Worm (Caenorhabditis elegans) whole organism, young adult: ENCODE data around the gene F08G2.7.

Source experiments
- C17E4.6 ChIP-seq: fragments of 200-800 bp; sonication (Bioruptor generic); IDR thresholded peaks from 2 replicates; pipeline ENCODE4 v1.3.6; 2022; ENCODE audit warnings: missing genetic modification reagents, missing genetic modification characterization, missing compliant biosample characterization
- K11D2.4 ChIP-seq: fragments of 200-800 bp; sonication (Bioruptor generic); IDR thresholded peaks from 2 replicates; pipeline ENCODE4 v1.3.6; 2022; ENCODE audit warnings: missing genetic modification reagents, missing genetic modification characterization, missing compliant biosample characterization
- Y79H2A.3 ChIP-seq: fragments of 200-800 bp; sonication (Bioruptor generic); conservative IDR thresholded peaks from 2 replicates; pipeline ENCODE4 v1.3.6; 2022; ENCODE audit warnings: missing genetic modification reagents, missing genetic modification characterization, missing compliant biosample characterization
- Y95B8A.8 ChIP-seq: fragments of 200-800 bp; sonication (Bioruptor generic); IDR thresholded peaks from 2 replicates; pipeline ENCODE4 v1.3.6; 2022; ENCODE audit warnings: missing genetic modification reagents, missing genetic modification characterization, missing compliant biosample characterization
- attf-5 ChIP-seq: fragments of 200-800 bp; sonication (Bioruptor generic); optimal IDR thresholded peaks from 2 replicates; lab custom pipeline; 2018; ENCODE audit warnings: mild to moderate bottlenecking, missing genetic modification characterization, missing compliant biosample characterization
- ceh-79 ChIP-seq: sonication (generic microtip); optimal IDR thresholded peaks from 2 replicates; lab custom pipeline; 2017; ENCODE audit warnings: mild to moderate bottlenecking, missing genetic modification characterization, missing compliant biosample characterization
- die-1 ChIP-seq: sonication (generic microtip); optimal IDR thresholded peaks from 2 replicates; lab custom pipeline; 2016; ENCODE audit warnings: missing genotype, mild to moderate bottlenecking, missing genetic modification characterization, missing compliant biosample characterization
- dpff-1 ChIP-seq: sonication (generic microtip); optimal IDR thresholded peaks from 2 replicates; lab custom pipeline; 2017; ENCODE audit warnings: mild to moderate bottlenecking, missing genetic modification characterization, missing compliant biosample characterization
- lag-1 ChIP-seq: fragments of 200-800 bp; sonication (Bioruptor generic); IDR thresholded peaks from 2 replicates; pipeline ENCODE4 v1.3.6; 2022; ENCODE audit warnings: missing genetic modification reagents, missing genetic modification characterization, missing compliant biosample characterization
- lin-35 ChIP-seq, 3 experiments: fragments of 150-350 bp in 2 of 3; sonication (generic microtip) in 1 of 3; optimal IDR thresholded peaks; 2 replicates each; lab custom pipeline; 2014 to 2018; ENCODE audit warnings: missing biosample characterization in 3 of 3, missing genetic modification characterization in 3 of 3, missing genetic modification reagents in 3 of 3
- madf-3 ChIP-seq: fragments of 200-800 bp; sonication (Bioruptor generic); IDR thresholded peaks from 2 replicates; pipeline ENCODE4 v1.3.6; 2022; ENCODE audit warnings: missing genetic modification reagents, missing genetic modification characterization, missing compliant biosample characterization
- mel-28 ChIP-seq: sonication (generic microtip); optimal IDR thresholded peaks from 2 replicates; lab custom pipeline; 2016; ENCODE audit warnings: borderline replicate concordance, mild to moderate bottlenecking, missing genetic modification characterization, missing compliant biosample characterization
- snpc-4 ChIP-seq, 5 experiments: fragments of 150-350 bp in 1 of 5; sonication (generic microtip) in 4 of 5; optimal IDR thresholded peaks; 2 replicates each; lab custom pipeline; 2014 to 2018; ENCODE audit warnings: missing genetic modification characterization in 5 of 5, missing biosample characterization in 3 of 5, antibody characterized with exemption in 2 of 5, mild to moderate bottlenecking in 2 of 5, missing compliant biosample characterization in 2 of 5, missing genotype in 2 of 5, moderate library complexity in 2 of 5, missing genetic modification reagents in 1 of 5
- unc-62 ChIP-seq: fragments of 150-350 bp; optimal IDR thresholded peaks from 2 replicates; lab custom pipeline; 2014; ENCODE audit warnings: missing biosample characterization, missing genetic modification reagents, missing genetic modification characterization

DNA sequence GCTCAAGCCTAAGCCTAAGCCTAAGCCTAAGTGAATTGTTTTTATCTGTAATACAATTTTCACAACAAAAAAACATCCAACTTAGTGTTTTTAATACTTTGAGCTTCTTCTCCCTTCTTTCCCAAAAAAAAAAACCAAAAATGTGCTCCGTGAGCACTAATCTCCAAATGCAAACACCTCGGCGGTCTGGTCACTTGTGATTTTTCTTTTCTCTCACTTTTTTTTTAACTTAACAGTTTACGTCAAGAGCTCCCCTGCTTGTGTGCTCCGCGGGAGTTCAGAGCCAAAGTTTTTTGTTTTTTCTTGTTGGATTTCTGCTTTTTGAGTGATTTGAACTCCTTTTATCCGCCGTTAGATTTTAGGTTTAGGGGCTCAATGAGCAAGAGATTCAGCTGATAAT is 34.7 kb downstream of the F08G2.7 start:
- TF ChIP-seq Y95B8A.8 (GFP tag; lab: Robert Waterston, UW), result no peak
- no peak for TF ChIP-seq lag-1
- TF ChIP-seq mel-28 (tag; lab: Kevin White, UChicago), result no peak
- TF ChIP-seq Y79H2A.3 (GFP tag; lab: Robert Waterston, UW), result no peak
- no peak for TF ChIP-seq madf-3
- TF ChIP-seq C17E4.6, result no peak
- TF ChIP-seq dpff-1, result no peak
- no peak for TF ChIP-seq snpc-4 (GFP tag; optimal IDR thresholded peaks at IDR 0.05; lab: Kevin White, UChicago)
- no peak for TF ChIP-seq snpc-4 (tag; optimal IDR thresholded peaks at IDR 0.05; lab: Kevin White, UChicago)
- TF ChIP-seq die-1, result no peak
- TF ChIP-seq unc-62, result no peak
- TF ChIP-seq lin-35 (GFP tag; optimal IDR thresholded peaks at IDR 0.05; lab: Kevin White, UChicago), result no peak
- no peak for TF ChIP-seq ceh-79 (tag; lab: Kevin White, UChicago)
- TF ChIP-seq attf-5 (GFP tag; lab: Kevin White, UChicago), result no peak
- TF ChIP-seq K11D2.4 (GFP tag; lab: Robert Waterston, UW), result no peak
